Worm (Caenorhabditis elegans): ENCODE measurements around the gene R07A4.2.

R07A4.2 gene

ce11 chrX:10731837-10732236 is 14.5 kb downstream of the R07A4.2 start (continued):
- TF ChIP-seq madf-5 (GFP tag; IDR thresholded peaks at IDR 0.05) (peak; percentile 29 to 53; a peak in 1 of 4 replicates), daf-12 (tag; optimal IDR thresholded peaks at IDR 0.05) (no peak), ZK546.5 (tag; optimal IDR thresholded peaks at IDR 0.05) (no peak), arid-1 (GFP tag; conservative IDR thresholded peaks at IDR 0.05) (peak; percentile 57; the same call in 1 of the 2 replicates), egl-27 (tag; optimal IDR thresholded peaks at IDR 0.05) (no peak)

- TF ChIP-seq aha-1 (tag) = peak; percentile 90
- TF ChIP-seq snpc-1.2 (GFP tag; IDR thresholded peaks at IDR 0.05) = no peak
- TF ChIP-seq mdt-29 (GFP tag; IDR thresholded peaks at IDR 0.05) = no peak
Observed at ce11 chrX:10727696-10728095, 18.6 kb downstream of the R07A4.2 start.

- TF ChIP-seq aha-1 (tag) (peak; percentile 57), mdt-29 (GFP tag; IDR thresholded peaks at IDR 0.05) (no peak), ceh-62 (tag; optimal IDR thresholded peaks at IDR 0.05) (no peak), ceh-28 (tag; optimal IDR thresholded peaks at IDR 0.05) (no peak), daf-8 (GFP tag; IDR thresholded peaks at IDR 0.05) (no peak)
Observed at ce11 chrX:10721954-10722353, 24.3 kb downstream of the R07A4.2 start, which contains the start of gene mbr-1. mbr-1 (minus strand) TSS chrX:10722054.

- TF ChIP-seq daf-12 (tag; optimal IDR thresholded peaks at IDR 0.05) (no peak), Y105C5A.15 (GFP tag; IDR thresholded peaks at IDR 0.05) (no peak)
Observed at ce11 chrX:10717019-10717418, 29.3 kb downstream of the R07A4.2 start, which contains the start of gene T01C1.4. T01C1.4 (minus strand) TSS chrX:10717119.

- TF ChIP-seq unc-62 (GFP tag; optimal IDR thresholded peaks at IDR 0.05 in 1 of 2) = peak in 1 of 2 experiments; percentile 73
- no peak for TF ChIP-seq unc-62 (tag; optimal IDR thresholded peaks at IDR 0.05)
- no peak for TF ChIP-seq nhr-48 (tag; optimal IDR thresholded peaks at IDR 0.05)
Observed at ce11 chrX:10711769-10712168, 34.5 kb downstream of the R07A4.2 start, which contains the start of gene rhgf-1. rhgf-1 (minus strand) TSS chrX:10711869.

- peak in 1 of 2 experiments; percentile 94 for TF ChIP-seq unc-62 (GFP tag; optimal IDR thresholded peaks at IDR 0.05 in 1 of 2)
- no peak for TF ChIP-seq unc-62 (tag; optimal IDR thresholded peaks at IDR 0.05)
- TF ChIP-seq lin-38 (GFP tag; IDR thresholded peaks at IDR 0.05) = no peak
- TF ChIP-seq nhr-42 (GFP tag; IDR thresholded peaks at IDR 0.05) = no peak
- no peak for TF ChIP-seq unc-130 (GFP tag; optimal IDR thresholded peaks at IDR 0.05)
- TF ChIP-seq nhr-11 (tag; optimal IDR thresholded peaks at IDR 0.05) = no peak
Observed at ce11 chrX:10704329-10704728, 42.0 kb downstream of the R07A4.2 start.

- TF ChIP-seq ama-1 (optimal IDR thresholded peaks at IDR 0.05) = no peak
- TF ChIP-seq aly-2 (tag; optimal IDR thresholded peaks at IDR 0.05) = no peak
- no peak for TF ChIP-seq daf-16 (GFP tag; optimal IDR thresholded peaks at IDR 0.05)
- TF ChIP-seq daf-16 (tag; optimal IDR thresholded peaks at IDR 0.05) = peak; percentile 57
- TF ChIP-seq F49E8.2 (tag; optimal IDR thresholded peaks at IDR 0.05; ENCODE audit: borderline replicate concordance) = no peak
- no peak for TF ChIP-seq Y5F2A.4 (GFP tag; optimal IDR thresholded peaks at IDR 0.05)
- no peak for TF ChIP-seq ceh-62 (tag; optimal IDR thresholded peaks at IDR 0.05)
- no peak for TF ChIP-seq Y75B8A.6 (GFP tag; IDR thresholded peaks at IDR 0.05)
- no peak for TF ChIP-seq lin-29 (GFP tag; IDR thresholded peaks at IDR 0.05)
- TF ChIP-seq hmg-1.1 (GFP tag; IDR thresholded peaks at IDR 0.05) = no peak
- no peak for TF ChIP-seq aha-1 (tag)
- TF ChIP-seq dmd-6 (GFP tag; IDR thresholded peaks at IDR 0.05) = peak; percentile 30; the same call in 1 of the 2 replicates
- TF ChIP-seq ztf-7 (tag; optimal IDR thresholded peaks at IDR 0.05) = no peak
- peak; percentile 54 for TF ChIP-seq hlh-30 (tag; optimal IDR thresholded peaks at IDR 0.05; ENCODE audit: insufficient read depth)
- no peak for TF ChIP-seq ctbp-1 (GFP tag; IDR thresholded peaks at IDR 0.05)
- peak; percentile 20 for TF ChIP-seq nhr-77 (tag; optimal IDR thresholded peaks at IDR 0.05)
- TF ChIP-seq R02D3.7 (tag; optimal IDR thresholded peaks at IDR 0.05) = no peak
- TF ChIP-seq zag-1 (tag; optimal IDR thresholded peaks at IDR 0.05) = no peak
- no peak for TF ChIP-seq lin-39 (tag; optimal IDR thresholded peaks at IDR 0.05)
- TF ChIP-seq mes-2 (tag; optimal IDR thresholded peaks at IDR 0.05; ENCODE audit: poor library complexity, severe bottlenecking) = peak; percentile 63
- no peak for TF ChIP-seq lir-3 (tag; optimal IDR thresholded peaks at IDR 0.05)
- TF ChIP-seq mep-1 (tag; optimal IDR thresholded peaks at IDR 0.05) = peak; percentile 48
- no peak for TF ChIP-seq F44E2.7 (GFP tag; IDR thresholded peaks at IDR 0.05)
- TF ChIP-seq daf-12 (tag; optimal IDR thresholded peaks at IDR 0.05) = no peak
- TF ChIP-seq unc-39 (tag; optimal IDR thresholded peaks at IDR 0.05) = no peak
- no peak for TF ChIP-seq pqm-1 (tag; optimal IDR thresholded peaks at IDR 0.05)
Observed at ce11 chrX:10694933-10695332, 51.4 kb downstream of the R07A4.2 start, which contains the start of gene plpp-1.3. plpp-1.3 (plus strand) TSS chrX:10695312.
